Worm (Caenorhabditis elegans) whole organism, young adult: Measurements from ENCODE around the gene ZC196.4.

Source experiments
- B0035.1 ChIP-seq: sonication (generic microtip); optimal IDR thresholded peaks from 2 replicates; lab custom pipeline; 2016; ENCODE audit warnings: missing genetic modification characterization, mild to moderate bottlenecking, missing compliant biosample characterization, missing genotype, missing genetic modification reagents
- F49E8.2 ChIP-seq: sonication (generic microtip); optimal IDR thresholded peaks from 3 replicates; lab custom pipeline; 2017; ENCODE audit warnings: missing genetic modification characterization, mild to moderate bottlenecking, missing compliant biosample characterization, antibody characterized with exemption, moderate library complexity; ENCODE audit not compliant: insufficient read depth
- F55B11.4 ChIP-seq: sonication (generic microtip); optimal IDR thresholded peaks from 2 replicates; lab custom pipeline; 2016; ENCODE audit warnings: missing compliant biosample characterization, missing genetic modification characterization, borderline replicate concordance; ENCODE audit not compliant: insufficient read depth
- F57A8.1 ChIP-seq: fragments of 200-800 bp; sonication (Bioruptor generic); optimal IDR thresholded peaks from 2 replicates; lab custom pipeline; 2018; ENCODE audit warnings: mild to moderate bottlenecking, missing genetic modification characterization, moderate library complexity, missing compliant biosample characterization
- F57C9.4 ChIP-seq: sonication (generic microtip); optimal IDR thresholded peaks from 2 replicates; lab custom pipeline; 2017; ENCODE audit warnings: mild to moderate bottlenecking, missing genetic modification characterization, missing compliant biosample characterization
- Y56A3A.18 ChIP-seq: fragments of 200-800 bp; sonication (Bioruptor generic); IDR thresholded peaks from 2 replicates; pipeline ENCODE4 v1.3.6; 2022; ENCODE audit warnings: missing genetic modification reagents, missing genetic modification characterization, missing compliant biosample characterization
- ZK185.1 ChIP-seq: sonication (generic microtip); optimal IDR thresholded peaks from 2 replicates; lab custom pipeline; 2016; ENCODE audit warnings: mild to moderate bottlenecking, missing genetic modification characterization, missing compliant biosample characterization; ENCODE audit not compliant: poor library complexity, severe bottlenecking
- ama-1 ChIP-seq, 3 experiments: fragments of 150-350 bp in 1 of 3; sonication (generic microtip) in 2 of 3; optimal IDR thresholded peaks; 2 replicates each; lab custom pipeline; 2014 to 2018; ENCODE audit warnings: missing biosample characterization in 2 of 3, missing genetic modification characterization in 2 of 3, missing genetic modification reagents in 2 of 3
- atf-7 ChIP-seq: sonication (generic microtip); optimal IDR thresholded peaks from 2 replicates; lab custom pipeline; 2017; ENCODE audit warnings: mild to moderate bottlenecking, missing genetic modification characterization, missing compliant biosample characterization
- athp-1 ChIP-seq: sonication (generic microtip); optimal IDR thresholded peaks from 2 replicates; lab custom pipeline; 2017; ENCODE audit warnings: mild to moderate bottlenecking, missing genetic modification characterization, missing compliant biosample characterization
- attf-3 ChIP-seq: fragments of 200-800 bp; sonication (Bioruptor generic); conservative IDR thresholded peaks from 2 replicates; pipeline ENCODE4 v1.3.6; 2022; ENCODE audit warnings: missing genetic modification reagents, missing genetic modification characterization, missing compliant biosample characterization
- attf-5 ChIP-seq: fragments of 200-800 bp; sonication (Bioruptor generic); optimal IDR thresholded peaks from 2 replicates; lab custom pipeline; 2018; ENCODE audit warnings: mild to moderate bottlenecking, missing genetic modification characterization, missing compliant biosample characterization
- cebp-1 ChIP-seq, 2 experiments: fragments of 200-800 bp in 1 of 2; sonication (Bioruptor generic) in 1 of 2; sonication (generic microtip) in 1 of 2; IDR thresholded peaks in 1 of 2; optimal IDR thresholded peaks in 1 of 2; 2 replicates each; pipeline versions ENCODE4 v1.3.6 to Lab custom; 2017 to 2022; ENCODE audit warnings: missing compliant biosample characterization in 2 of 2, missing genetic modification characterization in 2 of 2, mild to moderate bottlenecking in 1 of 2, missing genetic modification reagents in 1 of 2, moderate library complexity in 1 of 2
- cebp-2 ChIP-seq: fragments of 200-800 bp; sonication (Bioruptor generic); IDR thresholded peaks from 2 replicates; pipeline ENCODE4 v1.3.6; 2022; ENCODE audit warnings: missing genetic modification characterization, missing compliant biosample characterization
- ceh-79 ChIP-seq: sonication (generic microtip); optimal IDR thresholded peaks from 2 replicates; lab custom pipeline; 2017; ENCODE audit warnings: mild to moderate bottlenecking, missing genetic modification characterization, missing compliant biosample characterization
- die-1 ChIP-seq: sonication (generic microtip); optimal IDR thresholded peaks from 2 replicates; lab custom pipeline; 2016; ENCODE audit warnings: missing genotype, mild to moderate bottlenecking, missing genetic modification characterization, missing compliant biosample characterization
- efl-1 ChIP-seq: fragments of 150-350 bp; optimal IDR thresholded peaks from 2 replicates; lab custom pipeline; 2014; ENCODE audit warnings: missing biosample characterization, missing genetic modification reagents, missing genetic modification characterization
- egl-44 ChIP-seq: fragments of 200-800 bp; sonication (Bioruptor generic); IDR thresholded peaks from 2 replicates; pipeline ENCODE4 v1.3.6; 2022; ENCODE audit warnings: missing genetic modification reagents, missing genetic modification characterization, missing compliant biosample characterization
- fkh-3 ChIP-seq: sonication (generic microtip); optimal IDR thresholded peaks from 2 replicates; lab custom pipeline; 2016; ENCODE audit warnings: mild to moderate bottlenecking, missing genetic modification characterization, missing compliant biosample characterization
- gei-17 ChIP-seq: fragments of 200-800 bp; sonication (Bioruptor generic); optimal IDR thresholded peaks from 2 replicates; lab custom pipeline; 2018; ENCODE audit warnings: mild to moderate bottlenecking, missing genetic modification characterization, missing compliant biosample characterization
- hlh-12 ChIP-seq: sonication (generic microtip); optimal IDR thresholded peaks from 2 replicates; lab custom pipeline; 2016; ENCODE audit warnings: missing genetic modification characterization, missing compliant biosample characterization
- hmg-1.2 ChIP-seq: fragments of 200-800 bp; sonication (Bioruptor generic); IDR thresholded peaks from 2 replicates; pipeline ENCODE4 v1.3.6; 2022; ENCODE audit warnings: missing genetic modification reagents, missing genetic modification characterization, missing compliant biosample characterization
- lag-1 ChIP-seq: fragments of 200-800 bp; sonication (Bioruptor generic); IDR thresholded peaks from 2 replicates; pipeline ENCODE4 v1.3.6; 2022; ENCODE audit warnings: missing genetic modification reagents, missing genetic modification characterization, missing compliant biosample characterization
- lin-35 ChIP-seq, 3 experiments: fragments of 150-350 bp in 2 of 3; sonication (generic microtip) in 1 of 3; optimal IDR thresholded peaks; 2 replicates each; lab custom pipeline; 2014 to 2018; ENCODE audit warnings: missing biosample characterization in 3 of 3, missing genetic modification characterization in 3 of 3, missing genetic modification reagents in 3 of 3
- madf-10 ChIP-seq: sonication (generic microtip); optimal IDR thresholded peaks from 2 replicates; lab custom pipeline; 2016; ENCODE audit warnings: mild to moderate bottlenecking, missing genetic modification characterization, missing compliant biosample characterization
- madf-6 ChIP-seq: fragments of 200-800 bp; sonication (Bioruptor generic); IDR thresholded peaks from 2 replicates; pipeline ENCODE4 v1.3.6; 2022; ENCODE audit warnings: missing genetic modification reagents, missing genetic modification characterization, missing compliant biosample characterization
- mes-4 ChIP-seq: sonication (generic microtip); optimal IDR thresholded peaks from 2 replicates; lab custom pipeline; 2016; ENCODE audit warnings: missing genotype, missing genetic modification characterization, missing compliant biosample characterization
- mxl-1 ChIP-seq: sonication (generic microtip); optimal IDR thresholded peaks from 2 replicates; lab custom pipeline; 2016; ENCODE audit warnings: missing genetic modification characterization, missing compliant biosample characterization
- nfyb-1 ChIP-seq: fragments of 200-800 bp; sonication (Bioruptor generic); IDR thresholded peaks from 2 replicates; pipeline ENCODE4 v1.3.6; 2022; ENCODE audit warnings: missing genetic modification reagents, missing genetic modification characterization, missing compliant biosample characterization
- nhr-120 ChIP-seq: fragments of 200-800 bp; sonication (Bioruptor generic); IDR thresholded peaks from 2 replicates; pipeline ENCODE4 v1.3.6; 2022; ENCODE audit warnings: missing genetic modification characterization, missing compliant biosample characterization
- nhr-27 ChIP-seq: fragments of 200-800 bp; sonication (Bioruptor generic); optimal IDR thresholded peaks from 2 replicates; lab custom pipeline; 2018; ENCODE audit warnings: mild to moderate bottlenecking, missing genetic modification characterization, moderate library complexity, missing compliant biosample characterization
- nhr-80 ChIP-seq: sonication (generic microtip); optimal IDR thresholded peaks from 2 replicates; lab custom pipeline; 2016; ENCODE audit warnings: missing genetic modification characterization, missing compliant biosample characterization
- pha-4 ChIP-seq: fragments of 150-350 bp; sonication (generic microtip); optimal IDR thresholded peaks from 2 replicates; lab custom pipeline; 2014; ENCODE audit warnings: missing biosample characterization, missing genetic modification reagents, missing genetic modification characterization
- rcor-1 ChIP-seq: fragments of 200-800 bp; sonication (Bioruptor generic); IDR thresholded peaks from 2 replicates; pipeline ENCODE4 v1.3.6; 2022; ENCODE audit warnings: missing genetic modification reagents, missing genetic modification characterization, missing compliant biosample characterization
- rec-8 ChIP-seq, 2 experiments: sonication (generic microtip); optimal IDR thresholded peaks; 2 replicates each; lab custom pipeline; 2016; ENCODE audit warnings: mild to moderate bottlenecking in 2 of 2, missing genetic modification characterization in 2 of 2, missing genetic modification reagents in 2 of 2, missing genotype in 2 of 2, missing biosample characterization in 1 of 2, missing compliant biosample characterization in 1 of 2, moderate library complexity in 1 of 2
- sdz-38 ChIP-seq: sonication (generic microtip); optimal IDR thresholded peaks from 2 replicates; lab custom pipeline; 2016; ENCODE audit warnings: missing genotype, missing genetic modification characterization, missing compliant biosample characterization
- snpc-1.1 ChIP-seq: sonication (generic microtip); optimal IDR thresholded peaks from 2 replicates; lab custom pipeline; 2017; ENCODE audit warnings: missing genetic modification characterization, mild to moderate bottlenecking, missing compliant biosample characterization, antibody characterized with exemption, moderate library complexity, missing genotype, missing genetic modification reagents; ENCODE audit not compliant: insufficient read depth
- tbp1 ChIP-seq: fragments of 200-800 bp; sonication (Bioruptor generic); optimal IDR thresholded peaks from 2 replicates; lab custom pipeline; 2018; ENCODE audit warnings: mild to moderate bottlenecking, missing genetic modification characterization, missing compliant biosample characterization
- unc-130 ChIP-seq: sonication (generic microtip); optimal IDR thresholded peaks from 2 replicates; lab custom pipeline; 2016; ENCODE audit warnings: missing genetic modification reagents, missing genetic modification characterization, missing compliant biosample characterization
- zfh-2 ChIP-seq: fragments of 200-800 bp; sonication (Bioruptor generic); conservative IDR thresholded peaks from 2 replicates; pipeline ENCODE4 v1.3.6; 2022; ENCODE audit warnings: missing genetic modification reagents, missing genetic modification characterization, missing compliant biosample characterization
- ztf-22 ChIP-seq: fragments of 200-800 bp; sonication (Bioruptor generic); optimal IDR thresholded peaks from 2 replicates; lab custom pipeline; 2018; ENCODE audit warnings: mild to moderate bottlenecking, missing genetic modification characterization, moderate library complexity, missing compliant biosample characterization
- ztf-25 ChIP-seq: fragments of 200-800 bp; sonication (Bioruptor generic); IDR thresholded peaks from 2 replicates; pipeline ENCODE4 v1.3.6; 2022; ENCODE audit warnings: missing genetic modification reagents, missing genetic modification characterization, missing compliant biosample characterization
- ztf-6 ChIP-seq: fragments of 200-800 bp; sonication (Bioruptor generic); IDR thresholded peaks from 2 replicates; pipeline ENCODE4 v1.3.6; 2022; ENCODE audit warnings: missing genetic modification reagents, missing genetic modification characterization, missing compliant biosample characterization

Gene ZC196.4

DNA sequence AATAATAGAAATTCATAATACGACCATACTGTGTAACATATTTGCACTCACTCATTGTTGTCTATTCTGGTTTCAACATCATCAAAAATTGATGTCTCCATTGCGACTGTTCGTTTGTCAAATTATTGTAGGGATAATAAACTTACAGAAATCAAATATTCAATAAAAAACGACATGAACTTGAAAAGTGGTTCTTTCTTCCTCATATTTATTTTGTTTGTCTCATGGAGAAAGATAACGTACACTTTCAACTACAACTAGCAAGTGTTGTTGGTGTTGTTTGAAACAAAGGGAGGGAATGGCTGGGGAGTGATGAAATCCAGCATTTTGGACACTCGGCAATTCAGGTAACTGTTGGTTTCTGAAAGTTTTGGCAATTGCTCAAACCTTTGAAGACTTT is 33.0 kb downstream of the ZC196.4 start, which contains the start of gene B0507.9:
TSS of gene B0507.9 (minus strand) at position 101 of the 400 bp plus-strand sequence.
- TF ChIP-seq mes-4 (tag; lab: Kevin White, UChicago) (no peak), sdz-38 (tag; lab: Kevin White, UChicago) (no peak), efl-1 (GFP tag; lab: Kevin White, UChicago) (no peak), ZK185.1 (no peak), mxl-1 (tag; lab: Kevin White, UChicago) (no peak), ztf-25 (no peak), rcor-1 (GFP tag; lab: Robert Waterston, UW) (no peak)
- TF ChIP-seq, all 124 proteins: peak for 0

ce11 chrV:8767041-8767440 is 34.1 kb downstream of the ZC196.4 start:
- no peak for TF ChIP-seq pha-4 (tag; lab: Kevin White, UChicago)
- TF ChIP-seq fkh-3 (tag; lab: Kevin White, UChicago): no peak
- TF ChIP-seq, all 124 proteins: peak for 0

ce11 chrV:8767493-8767892 is 34.6 kb downstream of the ZC196.4 start:
- TF ChIP-seq madf-10 (tag; lab: Kevin White, UChicago) (no peak), athp-1 (no peak), snpc-1.1 (no peak), nhr-80 (peak; percentile 15)

ce11 chrV:8768481-8768959 is 35.6 kb downstream of the ZC196.4 start, which contains the start of gene B0507.3:
Gene B0507.3 (plus strand): TSS chrV:8768909.
- TF ChIP-seq nhr-27 (tag; lab: Kevin White, UChicago) (no peak), zfh-2 (no peak), nfyb-1 (GFP tag; lab: Robert Waterston, UW) (no peak), madf-6 (GFP tag; lab: Robert Waterston, UW) (no peak), lag-1 (GFP tag; lab: Robert Waterston, UW) (no peak), F55B11.4 (tag; lab: Kevin White, UChicago) (no peak), tbp1 (GFP tag; lab: Kevin White, UChicago) (no peak), F49E8.2 (tag; lab: Kevin White, UChicago) (no peak), die-1 (tag; lab: Kevin White, UChicago) (no peak), ama-1 (optimal IDR thresholded peaks at IDR 0.05; lab: Kevin White, UChicago) (no peak), ama-1 (GFP tag; optimal IDR thresholded peaks at IDR 0.05; lab: Kevin White, UChicago) (no peak), ceh-79 (tag; lab: Kevin White, UChicago) (no peak), cebp-1 (GFP tag; IDR thresholded peaks at IDR 0.05; lab: Robert Waterston, UW) (no peak), cebp-1 (tag; optimal IDR thresholded peaks at IDR 0.05; lab: Kevin White, UChicago) (no peak), hlh-12 (tag; lab: Kevin White, UChicago) (no peak), rec-8 (tag; optimal IDR thresholded peaks at IDR 0.05; lab: Kevin White, UChicago) (no peak), attf-3 (GFP tag; lab: Robert Waterston, UW) (no peak), nhr-120 (no peak), attf-5 (GFP tag; lab: Kevin White, UChicago) (no peak), lin-35 (GFP tag; optimal IDR thresholded peaks at IDR 0.05; lab: Kevin White, UChicago) (no peak), gei-17 (GFP tag; lab: Kevin White, UChicago) (no peak), F57C9.4 (tag; lab: Kevin White, UChicago) (no peak), hmg-1.2 (GFP tag; lab: Robert Waterston, UW) (no peak), unc-130 (GFP tag; lab: Kevin White, UChicago) (no peak), F57A8.1 (no peak), cebp-2 (no peak), ztf-6 (no peak), atf-7 (peak; percentile 49), madf-10 (tag; lab: Kevin White, UChicago) (no peak), egl-44 (peak; percentile 71), ztf-22 (GFP tag; lab: Kevin White, UChicago) (peak; percentile 74), B0035.1 (tag; lab: Kevin White, UChicago) (no peak), Y56A3A.18 (no peak)
